Worm (Caenorhabditis elegans): ENCODE data around the gene Y41D4A.7.

DNA sequence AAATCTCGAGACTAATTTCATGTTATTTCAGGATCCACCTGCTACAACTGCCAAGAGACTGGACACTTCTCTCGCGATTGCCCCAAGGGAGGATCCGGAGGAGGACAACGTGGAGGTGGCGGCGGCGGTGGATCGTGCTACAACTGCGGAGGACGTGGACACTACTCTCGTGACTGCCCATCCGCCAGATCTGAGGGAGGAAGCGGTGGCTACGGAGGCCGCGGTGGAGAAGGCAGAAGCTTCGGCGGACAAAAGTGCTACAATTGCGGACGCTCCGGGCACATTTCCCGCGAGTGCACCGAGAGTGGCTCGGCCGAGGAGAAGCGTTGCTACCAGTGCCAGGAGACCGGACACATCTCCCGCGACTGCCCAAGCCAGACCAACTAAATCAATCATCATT lies 50.8 kb downstream of the Y41D4A.7 start:
- TF ChIP-seq hlh-13 (GFP tag; optimal IDR thresholded peaks at IDR 0.05), result no peak
- no peak for TF ChIP-seq ets-4 (tag; optimal IDR thresholded peaks at IDR 0.05)
- TF ChIP-seq nhr-11 (tag; optimal IDR thresholded peaks at IDR 0.05), result no peak
- TF ChIP-seq madf-2 (tag; optimal IDR thresholded peaks at IDR 0.05), result no peak

All from whole organism, late embryonic.